1 fruit fly cellular context compared by ENCODE assay signal in genomic region chrX:17516714-17517113, dm6.
TF ChIP-seq lines count a peak whose summit lies in the region.

No protein-coding gene starts in this region.

TF ChIP-seq in whole organism, prepupa, 60 proteins besides CTCF, POLR2A, EP300 and RAD21 (continued from another document):
- TF ChIP-seq cyc (GFP tag; optimal IDR thresholded peaks at IDR 0.05; lab: Kevin White, UChicago) (no peak), Hr38 (GFP tag; optimal IDR thresholded peaks at IDR 0.05; lab: Kevin White, UChicago) (no peak), Sox14 (GFP tag; optimal IDR thresholded peaks at IDR 0.05; lab: Kevin White, UChicago) (peak; percentile 11)
